Worm (Caenorhabditis elegans): ENCODE data around the gene C32H11.3.

Gene C32H11.3

ce11 chrIV:12924332-12924731, 6.0 kb downstream of the C32H11.3 start, which contains the start of gene srlf-4:
Gene srlf-4, minus strand, starts transcription at chrIV:12924432.
- no peak for TF ChIP-seq tab-1 (GFP tag; IDR thresholded peaks at IDR 0.05)
- TF ChIP-seq med-1 (GFP tag; optimal IDR thresholded peaks at IDR 0.05; ENCODE audit: insufficient read depth): no peak
- TF ChIP-seq flt-1 (GFP tag; IDR thresholded peaks at IDR 0.05): no peak
- TF ChIP-seq cog-1 (tag; optimal IDR thresholded peaks at IDR 0.05): no peak
- no peak for TF ChIP-seq ref-1 (GFP tag; conservative IDR thresholded peaks at IDR 0.05)
- TF ChIP-seq T22C8.4 (GFP tag; IDR thresholded peaks at IDR 0.05): no peak
- TF ChIP-seq ztf-23 (GFP tag; IDR thresholded peaks at IDR 0.05): no peak
- no peak for TF ChIP-seq klf-2 (GFP tag; conservative IDR thresholded peaks at IDR 0.05)
- TF ChIP-seq ztf-29 (GFP tag; IDR thresholded peaks at IDR 0.05): no peak

ce11 chrIV:12926639-12927038, 8.3 kb downstream of the C32H11.3 start, which contains the start of gene srlf-5:
Gene srlf-5, minus strand, starts transcription at chrIV:12926739.
- TF ChIP-seq ztf-23 (GFP tag; IDR thresholded peaks at IDR 0.05) (no peak), ref-1 (GFP tag; conservative IDR thresholded peaks at IDR 0.05) (no peak), flt-1 (GFP tag; IDR thresholded peaks at IDR 0.05) (no peak), klf-2 (GFP tag; conservative IDR thresholded peaks at IDR 0.05) (no peak)

DNA sequence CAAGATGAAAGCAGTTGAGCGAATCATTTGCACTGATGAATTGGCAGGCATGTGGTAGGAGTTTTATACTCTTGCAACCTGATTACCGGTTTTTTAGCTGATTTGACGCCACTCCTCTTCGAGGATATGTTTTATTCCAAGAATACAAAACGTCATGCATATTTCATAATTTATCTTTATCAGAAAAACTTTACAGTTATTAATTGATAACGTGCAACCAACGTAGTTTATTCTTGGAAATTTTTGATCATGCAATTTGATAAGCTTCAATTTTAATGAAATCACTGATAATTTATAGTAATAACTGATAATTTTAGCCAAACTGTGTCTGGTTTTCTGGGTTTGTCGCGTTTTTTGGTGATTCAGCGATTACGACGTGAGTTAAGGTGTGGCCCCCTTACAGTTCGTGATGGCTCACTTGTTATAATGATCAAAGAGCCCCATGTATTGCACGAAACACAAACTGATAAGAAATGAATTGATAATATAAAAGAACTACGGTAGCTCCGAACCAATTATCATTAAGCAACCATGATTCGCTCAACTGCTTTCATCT, 17.9 kb downstream of the C32H11.3 start, which contains the start of the genes cld-1 and dod-21:
Gene cld-1, minus strand, starts transcription at position 51 of the 556 bp plus-strand sequence.
Gene dod-21, plus strand, starts transcription at position 518 of the 556 bp plus-strand sequence.
- TF ChIP-seq cog-1 (tag; optimal IDR thresholded peaks at IDR 0.05) (no peak), tab-1 (GFP tag; IDR thresholded peaks at IDR 0.05) (no peak), T22C8.4 (GFP tag; IDR thresholded peaks at IDR 0.05) (no peak), flt-1 (GFP tag; IDR thresholded peaks at IDR 0.05) (no peak), med-1 (GFP tag; optimal IDR thresholded peaks at IDR 0.05; ENCODE audit: insufficient read depth) (no peak), klf-2 (GFP tag; conservative IDR thresholded peaks at IDR 0.05) (no peak), ztf-29 (GFP tag; IDR thresholded peaks at IDR 0.05) (no peak), ref-1 (GFP tag; conservative IDR thresholded peaks at IDR 0.05) (no peak), ztf-23 (GFP tag; IDR thresholded peaks at IDR 0.05) (no peak)

ce11 chrIV:12941254-12941653, 22.9 kb downstream of the C32H11.3 start, which contains the start of gene dod-24:
Gene dod-24, minus strand, starts transcription at chrIV:12941354.
- no peak for TF ChIP-seq med-1 (GFP tag; optimal IDR thresholded peaks at IDR 0.05; ENCODE audit: insufficient read depth)
- no peak for TF ChIP-seq ztf-29 (GFP tag; IDR thresholded peaks at IDR 0.05)
- TF ChIP-seq ref-1 (GFP tag; conservative IDR thresholded peaks at IDR 0.05): no peak
- TF ChIP-seq tab-1 (GFP tag; IDR thresholded peaks at IDR 0.05): no peak
- no peak for TF ChIP-seq T22C8.4 (GFP tag; IDR thresholded peaks at IDR 0.05)
- TF ChIP-seq flt-1 (GFP tag; IDR thresholded peaks at IDR 0.05): no peak
- no peak for TF ChIP-seq klf-2 (GFP tag; conservative IDR thresholded peaks at IDR 0.05)
- no peak for TF ChIP-seq cog-1 (tag; optimal IDR thresholded peaks at IDR 0.05)
- TF ChIP-seq ztf-23 (GFP tag; IDR thresholded peaks at IDR 0.05): no peak

- TF ChIP-seq med-1 (GFP tag; optimal IDR thresholded peaks at IDR 0.05; ENCODE audit: insufficient read depth) (no peak), tab-1 (GFP tag; IDR thresholded peaks at IDR 0.05) (no peak), flt-1 (GFP tag; IDR thresholded peaks at IDR 0.05) (no peak), cog-1 (tag; optimal IDR thresholded peaks at IDR 0.05) (no peak), klf-2 (GFP tag; conservative IDR thresholded peaks at IDR 0.05) (no peak), ref-1 (GFP tag; conservative IDR thresholded peaks at IDR 0.05) (no peak), T22C8.4 (GFP tag; IDR thresholded peaks at IDR 0.05) (no peak), ztf-23 (GFP tag; IDR thresholded peaks at IDR 0.05) (no peak), ztf-29 (GFP tag; IDR thresholded peaks at IDR 0.05) (no peak)
Observed at ce11 chrIV:12942633-12943032, 24.3 kb downstream of the C32H11.3 start, which contains the start of gene dct-19. Gene dct-19, plus strand, starts transcription at chrIV:12942933.

ce11 chrIV:12946488-12946887, 28.1 kb downstream of the C32H11.3 start, which contains the start of gene F55G11.1:
Gene F55G11.1, minus strand, starts transcription at chrIV:12946588.
- no peak for TF ChIP-seq tab-1 (GFP tag; IDR thresholded peaks at IDR 0.05)
- no peak for TF ChIP-seq med-1 (GFP tag; optimal IDR thresholded peaks at IDR 0.05; ENCODE audit: insufficient read depth)
- no peak for TF ChIP-seq flt-1 (GFP tag; IDR thresholded peaks at IDR 0.05)
- TF ChIP-seq klf-2 (GFP tag; conservative IDR thresholded peaks at IDR 0.05): no peak
- no peak for TF ChIP-seq ztf-23 (GFP tag; IDR thresholded peaks at IDR 0.05)
- TF ChIP-seq ztf-29 (GFP tag; IDR thresholded peaks at IDR 0.05): no peak
- TF ChIP-seq ref-1 (GFP tag; conservative IDR thresholded peaks at IDR 0.05): no peak
- no peak for TF ChIP-seq T22C8.4 (GFP tag; IDR thresholded peaks at IDR 0.05)

- no peak for TF ChIP-seq flt-1 (GFP tag; IDR thresholded peaks at IDR 0.05)
Observed at ce11 chrIV:12948470-12948869, 30.1 kb downstream of the C32H11.3 start, which contains the start of gene F55G11.10. Gene F55G11.10, plus strand, starts transcription at chrIV:12948770.

ce11 chrIV:12957730-12958129, 39.4 kb downstream of the C32H11.3 start, which contains the start of gene F55G11.6:
Gene F55G11.6, plus strand, starts transcription at chrIV:12958030.
- no peak for TF ChIP-seq ztf-29 (GFP tag; IDR thresholded peaks at IDR 0.05)
- no peak for TF ChIP-seq cog-1 (tag; optimal IDR thresholded peaks at IDR 0.05)

DNA sequence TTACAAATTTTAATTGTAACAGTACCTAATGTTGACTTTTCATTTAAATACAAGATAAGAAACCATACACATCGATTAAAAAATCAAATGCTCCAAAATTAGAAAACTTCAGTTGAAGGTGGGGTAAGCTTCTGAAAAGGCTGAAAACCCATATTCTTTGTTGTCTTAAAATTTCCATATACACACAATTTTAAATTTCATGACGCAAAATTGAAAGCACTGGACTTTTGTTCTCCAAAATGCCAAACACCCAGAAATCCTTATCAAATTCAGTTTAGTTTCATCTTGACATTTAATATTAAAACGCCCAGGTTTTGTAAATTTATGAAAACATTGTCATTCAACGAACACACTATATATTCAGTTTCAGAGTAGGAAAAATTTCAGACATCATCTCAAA, 41.8 kb downstream of the C32H11.3 start, which contains the start of gene F55G11.7:
Gene F55G11.7, plus strand, starts transcription at position 301 of the 400 bp plus-strand sequence.
- no peak for TF ChIP-seq med-1 (GFP tag; optimal IDR thresholded peaks at IDR 0.05; ENCODE audit: insufficient read depth)
- TF ChIP-seq tab-1 (GFP tag; IDR thresholded peaks at IDR 0.05): no peak
- TF ChIP-seq T22C8.4 (GFP tag; IDR thresholded peaks at IDR 0.05): no peak
- no peak for TF ChIP-seq cog-1 (tag; optimal IDR thresholded peaks at IDR 0.05)
- TF ChIP-seq flt-1 (GFP tag; IDR thresholded peaks at IDR 0.05): no peak
- no peak for TF ChIP-seq ztf-29 (GFP tag; IDR thresholded peaks at IDR 0.05)
- no peak for TF ChIP-seq klf-2 (GFP tag; conservative IDR thresholded peaks at IDR 0.05)
- no peak for TF ChIP-seq ref-1 (GFP tag; conservative IDR thresholded peaks at IDR 0.05)
- no peak for TF ChIP-seq ztf-23 (GFP tag; IDR thresholded peaks at IDR 0.05)

DNA sequence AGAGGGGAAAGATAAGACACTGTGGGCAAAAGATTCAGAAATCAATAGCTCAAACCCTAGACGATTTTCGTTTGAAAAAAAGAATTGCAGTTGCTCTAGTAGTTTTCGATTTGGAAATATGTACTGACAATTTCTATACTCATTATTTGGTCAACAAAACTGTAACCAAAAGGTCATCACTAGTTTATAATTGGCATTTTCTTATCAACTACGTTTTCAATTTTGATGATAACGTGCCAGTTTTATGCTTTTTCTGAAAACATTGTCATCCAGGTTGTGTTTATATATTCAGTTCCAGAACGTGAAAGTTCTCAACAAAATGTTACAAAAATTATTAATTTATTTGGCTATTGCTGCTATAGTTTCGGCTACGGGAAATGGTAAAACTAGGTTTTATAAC, 44.2 kb downstream of the C32H11.3 start, which contains the start of gene F55G11.8:
Gene F55G11.8, plus strand, starts transcription at position 245 of the 400 bp plus-strand sequence.
- TF ChIP-seq ref-1 (GFP tag; conservative IDR thresholded peaks at IDR 0.05) (no peak), klf-2 (GFP tag; conservative IDR thresholded peaks at IDR 0.05) (no peak), T22C8.4 (GFP tag; IDR thresholded peaks at IDR 0.05) (no peak), cog-1 (tag; optimal IDR thresholded peaks at IDR 0.05) (no peak), tab-1 (GFP tag; IDR thresholded peaks at IDR 0.05) (no peak), flt-1 (GFP tag; IDR thresholded peaks at IDR 0.05) (no peak), med-1 (GFP tag; optimal IDR thresholded peaks at IDR 0.05; ENCODE audit: insufficient read depth) (no peak), ztf-29 (GFP tag; IDR thresholded peaks at IDR 0.05) (no peak), ztf-23 (GFP tag; IDR thresholded peaks at IDR 0.05) (no peak)

Measured in whole organism, midembryonic.